Worm (Caenorhabditis elegans): ENCODE results near the gene dsl-3.

- TF ChIP-seq skn-1 (tag; optimal IDR thresholded peaks at IDR 0.05) = no peak
- no peak for TF ChIP-seq pqm-1 (tag; optimal IDR thresholded peaks at IDR 0.05)
- no peak for TF ChIP-seq elt-3 (tag; optimal IDR thresholded peaks at IDR 0.05)
- no peak for TF ChIP-seq snpc-4 (tag; optimal IDR thresholded peaks at IDR 0.05)
- TF ChIP-seq nhr-19 (GFP tag; conservative IDR thresholded peaks at IDR 0.05) = no peak
- no peak for TF ChIP-seq nhr-20 (tag; optimal IDR thresholded peaks at IDR 0.05)
- TF ChIP-seq unc-62 (GFP tag; optimal IDR thresholded peaks at IDR 0.05) = no peak
- TF ChIP-seq sox-4 (tag; optimal IDR thresholded peaks at IDR 0.05) = no peak
- TF ChIP-seq ztf-11 (tag; optimal IDR thresholded peaks at IDR 0.05) = no peak
- TF ChIP-seq isw-1 (GFP tag; IDR thresholded peaks at IDR 0.05) = no peak
- TF ChIP-seq fos-1 (tag; optimal IDR thresholded peaks at IDR 0.05) = no peak
These were observed 16.3 kb downstream of the dsl-3 start, which contains the start of gene nhr-146 for ce11 chrIV:1626342-1626855.

Measured in whole organism, L1 larva.